Worm (Caenorhabditis elegans): Measurements from ENCODE around the gene lin-23.

The lin-23 gene

DNA sequence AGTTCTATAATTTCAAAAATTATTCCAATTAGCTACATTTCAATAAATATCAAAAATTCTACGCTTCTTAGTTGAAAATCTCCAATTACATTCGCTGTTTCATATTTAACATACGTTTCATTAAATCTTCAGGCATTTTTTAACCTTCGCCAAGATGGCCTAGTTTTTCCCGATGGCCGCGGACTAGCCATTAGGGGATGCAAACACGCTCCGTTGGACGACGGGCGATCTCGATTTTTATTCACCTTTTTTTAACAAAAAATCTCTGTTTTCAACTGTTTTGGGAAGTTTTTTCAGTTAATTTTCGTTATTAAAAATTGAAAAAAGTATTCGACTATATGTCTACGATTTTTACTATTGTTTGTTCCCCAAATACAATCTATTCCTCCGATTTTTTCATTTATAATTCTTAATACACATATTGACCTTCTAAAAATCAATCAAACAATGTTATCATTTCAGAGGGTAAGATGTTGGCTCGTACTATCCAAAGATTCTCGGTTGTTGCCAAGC is 12.1 kb downstream of the lin-23 start, which contains the start of gene F58F12.1 (continued):
- TF ChIP-seq lin-1 (GFP tag; IDR thresholded peaks at IDR 0.05) (no peak), lsy-2 (tag; optimal IDR thresholded peaks at IDR 0.05) (peak in 1 of 2 experiments; percentile 81), fkh-10 (GFP tag; optimal IDR thresholded peaks at IDR 0.05) (no peak), mes-2 (tag; optimal IDR thresholded peaks at IDR 0.05; ENCODE audit: poor library complexity, severe bottlenecking) (peak; percentile 97), hlh-30 (tag; optimal IDR thresholded peaks at IDR 0.05; ENCODE audit: insufficient read depth) (peak; percentile 52), madf-5 (GFP tag; IDR thresholded peaks at IDR 0.05) (no peak), unc-62 (GFP tag; optimal IDR thresholded peaks at IDR 0.05 in 1 of 2) (peak in 1 of 2 experiments; percentile 75), unc-62 (tag; optimal IDR thresholded peaks at IDR 0.05) (no peak), nhr-11 (tag; optimal IDR thresholded peaks at IDR 0.05) (peak; percentile 21), gei-8 (GFP tag; optimal IDR thresholded peaks at IDR 0.05) (no peak), Y75B8A.6 (GFP tag; IDR thresholded peaks at IDR 0.05) (no peak), hlh-11 (tag; optimal IDR thresholded peaks at IDR 0.05) (peak; percentile 31)

DNA sequence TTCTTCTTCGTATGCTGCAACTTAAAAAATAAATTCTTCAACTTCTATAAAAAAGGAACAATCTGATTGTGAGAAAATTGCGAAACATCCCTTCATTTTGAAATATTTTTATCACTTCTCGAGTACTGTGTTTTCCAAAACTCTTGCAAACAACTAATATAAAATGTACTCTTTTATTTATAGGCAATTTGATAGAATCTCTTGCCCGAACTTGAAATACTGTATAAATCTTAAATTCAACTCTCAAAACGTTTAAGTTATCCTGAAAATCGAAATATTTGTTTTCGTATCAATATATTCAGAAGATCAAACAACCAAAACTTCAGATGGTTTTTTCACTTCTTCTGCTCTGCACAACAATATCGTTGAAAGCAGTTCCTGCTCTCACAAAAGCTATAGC is 15.4 kb downstream of the lin-23 start, which contains the start of gene F58F12.4:
TSS of gene F58F12.4 (plus strand) at position 301 of the 400 bp plus-strand sequence.
- TF ChIP-seq lim-7 (GFP tag; IDR thresholded peaks at IDR 0.05) (no peak), zag-1 (tag; optimal IDR thresholded peaks at IDR 0.05) (no peak), T20F7.1 (GFP tag; optimal IDR thresholded peaks at IDR 0.05) (no peak), lin-39 (tag; optimal IDR thresholded peaks at IDR 0.05) (no peak), mdt-29 (GFP tag; IDR thresholded peaks at IDR 0.05) (no peak), zip-2 (tag; optimal IDR thresholded peaks at IDR 0.05) (no peak), ceh-44 (GFP tag; IDR thresholded peaks at IDR 0.05) (no peak), nhr-102 (tag; optimal IDR thresholded peaks at IDR 0.05) (no peak), nhr-25 (tag; optimal IDR thresholded peaks at IDR 0.05; ENCODE audit: borderline replicate concordance, insufficient read depth) (no peak), Y48G9A.11 (GFP tag; IDR thresholded peaks at IDR 0.05) (no peak), lin-29 (GFP tag; IDR thresholded peaks at IDR 0.05) (no peak)

DNA sequence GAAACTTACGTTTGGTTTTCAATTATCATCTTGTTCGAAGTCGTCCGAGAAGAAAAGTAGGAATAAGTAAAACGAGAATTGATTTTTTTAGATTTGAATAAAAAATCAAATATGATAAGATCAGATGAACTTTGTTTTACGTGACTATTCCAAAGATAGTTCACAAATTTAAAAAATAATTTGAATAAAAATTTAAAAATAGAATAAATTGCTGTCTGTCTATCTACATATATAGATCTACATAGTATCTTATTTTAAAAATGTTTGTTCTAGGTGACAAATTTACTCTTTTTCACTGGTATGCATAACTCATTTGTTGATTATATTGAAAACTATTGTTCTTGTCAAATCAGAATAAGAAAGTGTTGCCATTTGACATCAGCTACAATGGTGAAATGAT is 16.8 kb downstream of the lin-23 start, which contains the start of gene F58F12.2:
TSS of gene F58F12.2 (minus strand) at position 101 of the 400 bp plus-strand sequence.
- TF ChIP-seq daf-8 (GFP tag; IDR thresholded peaks at IDR 0.05), result no peak
- TF ChIP-seq dmd-6 (GFP tag; IDR thresholded peaks at IDR 0.05), result no peak
- TF ChIP-seq saeg-2 (GFP tag; IDR thresholded peaks at IDR 0.05), result no peak
- no peak for TF ChIP-seq mdt-29 (GFP tag; IDR thresholded peaks at IDR 0.05)
- no peak for TF ChIP-seq R02D3.7 (tag; optimal IDR thresholded peaks at IDR 0.05)
- TF ChIP-seq Y5F2A.4 (GFP tag; optimal IDR thresholded peaks at IDR 0.05), result no peak
- no peak for TF ChIP-seq lin-38 (GFP tag; IDR thresholded peaks at IDR 0.05)
- no peak for TF ChIP-seq daf-12 (tag; optimal IDR thresholded peaks at IDR 0.05)
- no peak for TF ChIP-seq lin-13 (GFP tag; optimal IDR thresholded peaks at IDR 0.05)
- TF ChIP-seq F44E2.7 (GFP tag; IDR thresholded peaks at IDR 0.05), result no peak
- TF ChIP-seq lin-39 (tag; optimal IDR thresholded peaks at IDR 0.05), result no peak
- no peak for TF ChIP-seq jun-1 (tag; optimal IDR thresholded peaks at IDR 0.05)
- no peak for TF ChIP-seq ctbp-1 (GFP tag; IDR thresholded peaks at IDR 0.05)
- no peak for TF ChIP-seq lsy-2 (tag; optimal IDR thresholded peaks at IDR 0.05)
- TF ChIP-seq nhr-76 (tag; optimal IDR thresholded peaks at IDR 0.05), result no peak
- TF ChIP-seq pha-4 (GFP tag; IDR thresholded peaks at IDR 0.05), result no peak
- no peak for TF ChIP-seq pha-4 (tag; optimal IDR thresholded peaks at IDR 0.05)
- TF ChIP-seq gei-8 (GFP tag; optimal IDR thresholded peaks at IDR 0.05), result no peak
- no peak for TF ChIP-seq unc-39 (tag; optimal IDR thresholded peaks at IDR 0.05)
- TF ChIP-seq egl-43 (GFP tag; IDR thresholded peaks at IDR 0.05), result no peak
- no peak for TF ChIP-seq spr-1 (tag; optimal IDR thresholded peaks at IDR 0.05)

Measured in whole organism, L4 larva.